Worm (Caenorhabditis elegans): ENCODE measurements around the gene D1022.3.
"Not testable (repeated sequence)": the region's sequence is repeated elsewhere in the genome, so short reads cannot be mapped to it uniquely, and the experiment has no call there.

DNA sequence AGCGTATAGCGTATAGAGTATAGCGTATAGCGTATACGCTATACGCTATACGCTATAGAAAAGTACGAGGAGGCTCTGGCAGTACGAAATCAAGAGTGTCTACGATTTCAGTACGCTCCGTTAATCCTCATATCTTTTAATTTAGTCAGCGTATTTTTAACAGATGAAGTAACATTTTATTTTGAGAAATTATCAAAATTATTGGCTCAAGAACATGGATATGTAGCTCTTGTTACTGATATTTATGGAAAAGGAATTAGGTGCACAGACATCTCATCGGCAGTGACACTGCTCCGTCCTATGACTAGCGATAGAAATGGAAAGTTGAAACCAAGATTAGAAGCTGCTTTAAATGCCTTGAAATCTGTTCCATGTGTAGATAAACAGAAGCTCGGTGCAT, 21.1 kb downstream of the D1022.3 start, which contains the start of gene K02A2.1:
- not testable (repeated sequence) for TF ChIP-seq R02D3.7 (tag; optimal IDR thresholded peaks at IDR 0.05); fkh-10 (GFP tag; optimal IDR thresholded peaks at IDR 0.05); tbx-2 (tag; optimal IDR thresholded peaks at IDR 0.05); nhr-12 (tag; optimal IDR thresholded peaks at IDR 0.05); pha-4 (tag; optimal IDR thresholded peaks at IDR 0.05); ceh-28 (tag; optimal IDR thresholded peaks at IDR 0.05); nhr-76 (tag; optimal IDR thresholded peaks at IDR 0.05)
